Worm (Caenorhabditis elegans) whole organism, young adult: ENCODE measurements around the gene sup-26.

Experiments used
- B0019.2 ChIP-seq: fragments of 200-800 bp; sonication (Bioruptor generic); conservative IDR thresholded peaks from 2 replicates; pipeline ENCODE4 v1.3.6; 2022; ENCODE audit warnings: missing genetic modification reagents, missing genetic modification characterization, missing compliant biosample characterization
- D2030.7 ChIP-seq: fragments of 200-800 bp; sonication (Bioruptor generic); IDR thresholded peaks from 2 replicates; pipeline ENCODE4 v1.3.6; 2022; ENCODE audit warnings: missing genetic modification reagents, missing genetic modification characterization, missing compliant biosample characterization
- F10E7.11 ChIP-seq: sonication (generic microtip); optimal IDR thresholded peaks from 2 replicates; lab custom pipeline; 2017; ENCODE audit warnings: mild to moderate bottlenecking, missing genetic modification characterization, moderate library complexity, missing compliant biosample characterization
- F52B5.7 ChIP-seq: sonication (generic microtip); optimal IDR thresholded peaks from 2 replicates; lab custom pipeline; 2016; ENCODE audit warnings: mild to moderate bottlenecking, missing genetic modification characterization, missing compliant biosample characterization
- Y56A3A.18 ChIP-seq: fragments of 200-800 bp; sonication (Bioruptor generic); IDR thresholded peaks from 2 replicates; pipeline ENCODE4 v1.3.6; 2022; ENCODE audit warnings: missing genetic modification reagents, missing genetic modification characterization, missing compliant biosample characterization
- bed-2 ChIP-seq: fragments of 200-800 bp; sonication (Bioruptor generic); IDR thresholded peaks from 2 replicates; pipeline ENCODE4 v1.3.6; 2022; ENCODE audit warnings: missing genetic modification reagents, missing genetic modification characterization, missing compliant biosample characterization
- ceh-91 ChIP-seq: fragments of 200-800 bp; sonication (Bioruptor generic); IDR thresholded peaks from 2 replicates; pipeline ENCODE4 v1.3.6; 2022; ENCODE audit warnings: missing genetic modification reagents, missing genetic modification characterization, missing compliant biosample characterization
- dox-1 ChIP-seq: fragments of 200-800 bp; sonication (Bioruptor generic); IDR thresholded peaks from 2 replicates; pipeline ENCODE4 v1.3.6; 2022; ENCODE audit warnings: missing genetic modification reagents, missing genetic modification characterization, missing compliant biosample characterization
- efl-1 ChIP-seq: fragments of 150-350 bp; optimal IDR thresholded peaks from 2 replicates; lab custom pipeline; 2014; ENCODE audit warnings: missing biosample characterization, missing genetic modification reagents, missing genetic modification characterization
- egl-18 ChIP-seq: fragments of 200-800 bp; sonication (Bioruptor generic); IDR thresholded peaks from 2 replicates; pipeline ENCODE4 v1.3.6; 2022; ENCODE audit warnings: missing genetic modification reagents, missing genetic modification characterization, missing compliant biosample characterization
- egl-44 ChIP-seq: fragments of 200-800 bp; sonication (Bioruptor generic); IDR thresholded peaks from 2 replicates; pipeline ENCODE4 v1.3.6; 2022; ENCODE audit warnings: missing genetic modification reagents, missing genetic modification characterization, missing compliant biosample characterization
- him-1 ChIP-seq: sonication (generic microtip); optimal IDR thresholded peaks from 2 replicates; lab custom pipeline; 2016; ENCODE audit warnings: missing genotype, missing genetic modification reagents, missing genetic modification characterization, missing compliant biosample characterization
- hlh-12 ChIP-seq: sonication (generic microtip); optimal IDR thresholded peaks from 2 replicates; lab custom pipeline; 2016; ENCODE audit warnings: missing genetic modification characterization, missing compliant biosample characterization
- hmg-1.2 ChIP-seq: fragments of 200-800 bp; sonication (Bioruptor generic); IDR thresholded peaks from 2 replicates; pipeline ENCODE4 v1.3.6; 2022; ENCODE audit warnings: missing genetic modification reagents, missing genetic modification characterization, missing compliant biosample characterization
- lin-40 ChIP-seq: sonication (generic microtip); optimal IDR thresholded peaks from 2 replicates; lab custom pipeline; 2016; ENCODE audit warnings: missing genetic modification characterization, mild to moderate bottlenecking, missing compliant biosample characterization, missing genotype, missing genetic modification reagents
- lsl-1 ChIP-seq: fragments of 200-800 bp; sonication (Bioruptor generic); optimal IDR thresholded peaks from 2 replicates; lab custom pipeline; 2018; ENCODE audit warnings: mild to moderate bottlenecking, missing genetic modification characterization, moderate library complexity, missing compliant biosample characterization
- madf-6 ChIP-seq: fragments of 200-800 bp; sonication (Bioruptor generic); IDR thresholded peaks from 2 replicates; pipeline ENCODE4 v1.3.6; 2022; ENCODE audit warnings: missing genetic modification reagents, missing genetic modification characterization, missing compliant biosample characterization
- madf-8 ChIP-seq: fragments of 200-800 bp; sonication (Bioruptor generic); conservative IDR thresholded peaks from 2 replicates; pipeline ENCODE4 v1.3.6; 2022; ENCODE audit warnings: missing genetic modification reagents, missing genetic modification characterization, missing compliant biosample characterization
- mcd-1 ChIP-seq: fragments of 200-800 bp; sonication (Bioruptor generic); IDR thresholded peaks from 2 replicates; pipeline ENCODE4 v1.3.6; 2022; ENCODE audit warnings: missing genetic modification reagents, missing genetic modification characterization, missing compliant biosample characterization
- mel-28 ChIP-seq: sonication (generic microtip); optimal IDR thresholded peaks from 2 replicates; lab custom pipeline; 2016; ENCODE audit warnings: borderline replicate concordance, mild to moderate bottlenecking, missing genetic modification characterization, missing compliant biosample characterization
- nfya-2 ChIP-seq: fragments of 200-800 bp; sonication (Bioruptor generic); IDR thresholded peaks from 2 replicates; pipeline ENCODE4 v1.3.6; 2022; ENCODE audit warnings: missing genetic modification reagents, missing genetic modification characterization, missing compliant biosample characterization
- nhr-179 ChIP-seq: sonication (generic microtip); optimal IDR thresholded peaks from 2 replicates; lab custom pipeline; 2016; ENCODE audit warnings: mild to moderate bottlenecking, missing genetic modification characterization, missing compliant biosample characterization
- nhr-27 ChIP-seq: fragments of 200-800 bp; sonication (Bioruptor generic); optimal IDR thresholded peaks from 2 replicates; lab custom pipeline; 2018; ENCODE audit warnings: mild to moderate bottlenecking, missing genetic modification characterization, moderate library complexity, missing compliant biosample characterization
- nhr-80 ChIP-seq: sonication (generic microtip); optimal IDR thresholded peaks from 2 replicates; lab custom pipeline; 2016; ENCODE audit warnings: missing genetic modification characterization, missing compliant biosample characterization
- pbrm-1 ChIP-seq: fragments of 200-800 bp; sonication (Bioruptor generic); IDR thresholded peaks from 2 replicates; pipeline ENCODE4 v1.3.6; 2022; ENCODE audit warnings: missing genetic modification reagents, missing genetic modification characterization, missing compliant biosample characterization
- rec-8 ChIP-seq, 2 experiments: sonication (generic microtip); optimal IDR thresholded peaks; 2 replicates each; lab custom pipeline; 2016; ENCODE audit warnings: mild to moderate bottlenecking in 2 of 2, missing genetic modification characterization in 2 of 2, missing genetic modification reagents in 2 of 2, missing genotype in 2 of 2, missing biosample characterization in 1 of 2, missing compliant biosample characterization in 1 of 2, moderate library complexity in 1 of 2
- sea-2 ChIP-seq: fragments of 200-800 bp; sonication (Bioruptor generic); IDR thresholded peaks from 2 replicates; pipeline ENCODE4 v1.3.6; 2022; ENCODE audit warnings: missing genetic modification characterization, missing compliant biosample characterization
- snpc-1.1 ChIP-seq: sonication (generic microtip); optimal IDR thresholded peaks from 2 replicates; lab custom pipeline; 2017; ENCODE audit warnings: missing genetic modification characterization, mild to moderate bottlenecking, missing compliant biosample characterization, antibody characterized with exemption, moderate library complexity, missing genotype, missing genetic modification reagents; ENCODE audit not compliant: insufficient read depth
- tbp1 ChIP-seq: fragments of 200-800 bp; sonication (Bioruptor generic); optimal IDR thresholded peaks from 2 replicates; lab custom pipeline; 2018; ENCODE audit warnings: mild to moderate bottlenecking, missing genetic modification characterization, missing compliant biosample characterization
- xnd-1 ChIP-seq: sonication (generic microtip); optimal IDR thresholded peaks from 2 replicates; lab custom pipeline; 2016; ENCODE audit warnings: missing genotype, missing genetic modification reagents, missing genetic modification characterization, missing compliant biosample characterization
- zim-3 ChIP-seq: sonication (generic microtip); optimal IDR thresholded peaks from 2 replicates; lab custom pipeline; 2017; ENCODE audit warnings: mild to moderate bottlenecking, missing genetic modification characterization, moderate library complexity, missing compliant biosample characterization
- ztf-22 ChIP-seq: fragments of 200-800 bp; sonication (Bioruptor generic); optimal IDR thresholded peaks from 2 replicates; lab custom pipeline; 2018; ENCODE audit warnings: mild to moderate bottlenecking, missing genetic modification characterization, moderate library complexity, missing compliant biosample characterization

The sup-26 gene

DNA sequence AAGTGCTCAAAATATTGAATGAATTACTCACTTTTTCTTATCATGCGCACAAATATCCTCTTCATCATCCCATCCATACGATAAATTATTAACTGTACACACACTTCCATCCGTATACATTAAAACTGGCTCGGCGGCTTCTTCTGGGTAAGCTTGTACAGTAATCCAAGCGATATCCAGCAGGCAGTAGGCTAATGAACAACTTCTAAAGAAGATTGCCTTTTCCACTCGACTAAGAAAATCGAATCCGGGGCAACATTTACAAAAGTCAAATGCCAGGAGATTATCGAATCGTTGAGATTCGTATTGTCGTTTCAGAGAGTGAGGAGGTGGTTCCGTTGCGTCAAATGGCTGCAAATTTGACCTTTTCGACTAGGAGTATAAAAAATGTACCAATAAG lies 48.7 kb downstream of the sup-26 start (continued):
- TF ChIP-seq B0019.2 (GFP tag; lab: Robert Waterston, UW) (no peak), egl-44 (GFP tag; lab: Robert Waterston, UW) (no peak), pbrm-1 (GFP tag; lab: Robert Waterston, UW) (no peak), zim-3 (tag; lab: Kevin White, UChicago) (no peak)

DNA sequence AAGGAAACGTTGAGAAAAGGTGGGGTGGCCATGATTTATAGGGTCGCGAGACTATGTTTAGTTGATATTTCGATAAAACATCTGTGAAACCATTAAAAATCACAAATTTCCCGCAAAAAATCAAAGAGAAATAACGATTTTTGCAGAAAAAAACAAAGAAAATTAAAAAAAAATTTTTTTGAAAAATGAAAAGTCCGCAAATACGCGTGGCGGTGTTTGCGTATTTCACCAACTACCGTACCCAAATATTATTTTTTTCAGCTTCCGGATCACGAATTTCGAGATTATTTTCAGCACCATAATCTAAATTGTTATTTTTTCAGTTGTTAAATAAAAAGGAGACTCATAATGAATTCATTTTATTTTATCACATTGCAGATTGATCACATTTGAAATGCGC lies 49.9 kb downstream of the sup-26 start:
- TF ChIP-seq madf-8 (GFP tag; lab: Robert Waterston, UW) (0 out of 2 replicates have a peak, but pooled peaks have one; percentile 22), snpc-1.1 (tag; lab: Kevin White, UChicago) (no peak), ceh-91 (GFP tag; lab: Robert Waterston, UW) (peak; percentile 49; the same call in 1 of the 2 replicates), hmg-1.2 (0 out of 2 replicates have a peak, but pooled peaks have one; percentile 19), F52B5.7 (tag; lab: Kevin White, UChicago) (no peak), D2030.7 (GFP tag; lab: Robert Waterston, UW) (peak; percentile 27; the same call in 1 of the 2 replicates), madf-6 (peak; percentile 61), Y56A3A.18 (no peak), dox-1 (GFP tag; lab: Robert Waterston, UW) (0 out of 2 replicates have a peak, but pooled peaks have one; percentile 17), lsl-1 (GFP tag; lab: Kevin White, UChicago) (peak; percentile 88), egl-18 (GFP tag; lab: Robert Waterston, UW) (no peak), B0019.2 (GFP tag; lab: Robert Waterston, UW) (no peak), him-1 (tag; lab: Kevin White, UChicago) (peak; percentile 58), xnd-1 (tag; lab: Kevin White, UChicago) (peak; percentile 15)
- TF ChIP-seq, all 124 proteins: peak for 9

DNA sequence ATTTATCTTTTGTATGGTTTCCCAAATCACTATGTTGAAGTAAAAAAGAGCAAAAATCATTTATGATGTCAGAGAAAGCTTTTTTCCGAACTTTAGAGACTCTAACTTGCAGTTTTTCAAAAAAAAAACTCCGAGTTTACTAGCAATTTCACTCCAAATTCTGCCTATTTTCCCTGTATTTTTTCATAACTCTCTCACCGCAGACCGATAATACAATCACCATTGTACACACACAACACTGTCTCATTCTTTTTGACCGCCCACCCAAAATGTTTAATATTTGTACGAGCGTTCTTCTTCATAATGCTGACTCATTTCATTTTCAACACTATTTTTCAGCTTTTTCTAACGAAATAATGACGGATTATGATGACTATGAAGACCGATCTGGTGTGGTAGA lies 51.2 kb downstream of the sup-26 start, which contains the start of gene F43C1.5:
TSS of gene F43C1.5 (plus strand) at position 301 of the 400 bp plus-strand sequence.
- TF ChIP-seq Y56A3A.18 (no peak), nfya-2 (GFP tag; lab: Robert Waterston, UW) (no peak)

DNA sequence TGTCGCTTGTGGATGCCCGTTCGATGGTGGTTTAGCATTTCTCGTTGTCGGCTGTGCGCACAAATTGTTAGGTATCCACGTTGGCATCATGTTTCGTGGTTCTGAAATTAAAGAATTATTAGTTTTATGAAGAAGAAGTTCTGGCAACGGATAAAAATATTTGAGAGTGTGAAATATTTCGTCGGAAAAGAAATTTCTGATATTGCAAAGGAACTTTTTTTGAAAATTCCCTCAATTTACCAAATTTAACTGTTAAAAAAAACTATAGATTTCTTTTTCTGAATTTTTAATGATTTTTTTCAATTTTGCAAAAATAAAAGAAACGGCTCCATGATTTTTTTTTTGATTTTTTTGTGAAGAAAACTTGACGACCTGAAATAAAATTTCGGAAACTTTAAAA lies 52.0 kb downstream of the sup-26 start, which contains the start of gene mpk-1:
TSS of gene mpk-1 (minus strand) at position 101 of the 400 bp plus-strand sequence.
- TF ChIP-seq rec-8 (tag; optimal IDR thresholded peaks at IDR 0.05; lab: Kevin White, UChicago) = no peak
- no peak for TF ChIP-seq ztf-22 (GFP tag; lab: Kevin White, UChicago)
- no peak for TF ChIP-seq nhr-80 (tag; lab: Kevin White, UChicago)
- no peak for TF ChIP-seq sea-2
- TF ChIP-seq nhr-27 (tag; lab: Kevin White, UChicago) = no peak
- no peak for TF ChIP-seq mel-28 (tag; lab: Kevin White, UChicago)
- no peak for TF ChIP-seq madf-8 (GFP tag; lab: Robert Waterston, UW)
- TF ChIP-seq mcd-1 (GFP tag; lab: Robert Waterston, UW) = no peak
- no peak for TF ChIP-seq hlh-12 (tag; lab: Kevin White, UChicago)
- no peak for TF ChIP-seq tbp1
- TF ChIP-seq F10E7.11 (tag; lab: Kevin White, UChicago) = no peak
- TF ChIP-seq, all 124 proteins: peak for 0

DNA sequence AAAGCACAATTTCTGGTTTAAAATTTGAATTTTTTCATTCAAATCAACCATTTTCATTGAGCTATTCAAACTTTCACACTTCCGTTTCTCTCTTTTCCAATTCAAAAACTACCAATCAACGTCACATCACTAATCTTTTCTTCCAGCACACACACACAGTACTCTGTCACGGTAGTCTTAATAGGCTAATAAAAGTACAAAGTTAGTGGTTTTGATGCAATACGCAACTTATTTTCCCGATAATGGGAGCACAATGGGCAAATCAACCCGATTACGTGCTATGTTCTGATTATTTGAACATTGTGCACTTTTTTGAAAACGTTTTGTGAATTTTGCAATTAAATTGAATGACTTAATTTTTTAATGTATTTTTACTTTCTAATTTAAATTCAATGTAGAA lies 52.7 kb downstream of the sup-26 start:
- no peak for TF ChIP-seq lin-40 (tag; lab: Kevin White, UChicago)
- no peak for TF ChIP-seq bed-2 (GFP tag; lab: Robert Waterston, UW)
- no peak for TF ChIP-seq efl-1
- TF ChIP-seq nhr-179 (tag; lab: Kevin White, UChicago) = no peak
- TF ChIP-seq nhr-80 (tag; lab: Kevin White, UChicago) = peak; percentile 65
